Worm (Caenorhabditis elegans) whole organism, late embryonic: ENCODE results near the gene C13F10.6.

ENCODE experiments used
- K09A11.1 ChIP-seq: sonication (generic microtip); optimal IDR thresholded peaks from 2 replicates; lab custom pipeline; 2017; ENCODE audit warnings: antibody characterized with exemption, mild to moderate bottlenecking, missing genetic modification characterization, missing compliant biosample characterization; ENCODE audit not compliant: insufficient read depth
- T23F11.4 ChIP-seq: fragments of 200-800 bp; sonication (Bioruptor generic); optimal IDR thresholded peaks from 2 replicates; lab custom pipeline; 2018; ENCODE audit warnings: mild to moderate bottlenecking, missing genetic modification characterization, missing compliant biosample characterization
- ahr-1 ChIP-seq: sonication (generic microtip); optimal IDR thresholded peaks from 2 replicates; lab custom pipeline; 2016; ENCODE audit warnings: missing genetic modification characterization, missing compliant biosample characterization
- ceh-19 ChIP-seq: fragments of 200-800 bp; sonication (Bioruptor generic); optimal IDR thresholded peaks from 2 replicates; lab custom pipeline; 2018; ENCODE audit warnings: mild to moderate bottlenecking, missing genetic modification characterization, missing compliant biosample characterization
- ceh-22 ChIP-seq: sonication (generic microtip); optimal IDR thresholded peaks from 2 replicates; lab custom pipeline; 2017; ENCODE audit warnings: missing biosample characterization, missing genetic modification characterization
- ceh-30 ChIP-seq: fragments of 150-350 bp; optimal IDR thresholded peaks from 2 replicates; lab custom pipeline; 2014; ENCODE audit warnings: missing biosample characterization, missing genetic modification characterization
- ceh-45 ChIP-seq: fragments of 200-800 bp; sonication (Bioruptor generic); IDR thresholded peaks from 2 replicates; pipeline ENCODE4 v1.3.6; 2022; ENCODE audit warnings: missing genetic modification reagents, missing genetic modification characterization, missing compliant biosample characterization
- ceh-48 ChIP-seq: sonication (generic microtip); optimal IDR thresholded peaks from 2 replicates; lab custom pipeline; 2016; ENCODE audit warnings: missing genetic modification characterization, inconsistent platforms, missing compliant biosample characterization
- ceh-9 ChIP-seq: sonication (generic microtip); optimal IDR thresholded peaks from 2 replicates; lab custom pipeline; 2016; ENCODE audit warnings: mild to moderate bottlenecking, missing genetic modification characterization, inconsistent platforms, missing compliant biosample characterization
- dmd-4 ChIP-seq: sonication (generic microtip); optimal IDR thresholded peaks from 2 replicates; lab custom pipeline; 2016; ENCODE audit warnings: borderline replicate concordance, missing genetic modification characterization, missing compliant biosample characterization
- elt-2 ChIP-seq: sonication (generic microtip); optimal IDR thresholded peaks from 2 replicates; lab custom pipeline; 2016; ENCODE audit warnings: missing genetic modification reagents, missing genetic modification characterization, missing compliant biosample characterization
- elt-4 ChIP-seq: sonication (generic microtip); optimal IDR thresholded peaks from 2 replicates; lab custom pipeline; 2016; ENCODE audit warnings: missing genetic modification characterization, missing compliant biosample characterization
- ets-4 ChIP-seq: sonication (generic microtip); optimal IDR thresholded peaks from 2 replicates; lab custom pipeline; 2016; ENCODE audit warnings: missing genetic modification characterization, missing compliant biosample characterization
- eyg-1 ChIP-seq: sonication (generic microtip); optimal IDR thresholded peaks from 2 replicates; lab custom pipeline; 2016; ENCODE audit warnings: missing genotype, missing genetic modification characterization, missing compliant biosample characterization
- fax-1 ChIP-seq: sonication (generic microtip); optimal IDR thresholded peaks from 2 replicates; lab custom pipeline; 2016; ENCODE audit warnings: missing genotype, missing genetic modification characterization, missing compliant biosample characterization
- fkh-10 ChIP-seq: fragments of 150-350 bp; optimal IDR thresholded peaks from 2 replicates; lab custom pipeline; 2014; ENCODE audit warnings: missing biosample characterization, missing genetic modification reagents, missing genetic modification characterization
- fkh-6 ChIP-seq: sonication (generic microtip); optimal IDR thresholded peaks from 2 replicates; lab custom pipeline; 2016; ENCODE audit warnings: missing genetic modification characterization, missing compliant biosample characterization
- gmeb-2 ChIP-seq: sonication (generic microtip); optimal IDR thresholded peaks from 2 replicates; lab custom pipeline; 2016; ENCODE audit warnings: missing genetic modification characterization, inconsistent platforms, missing compliant biosample characterization
- hlh-15 ChIP-seq: sonication (generic microtip); optimal IDR thresholded peaks from 2 replicates; lab custom pipeline; 2016; ENCODE audit warnings: missing genetic modification characterization, missing compliant biosample characterization
- hlh-6 ChIP-seq: sonication (generic microtip); optimal IDR thresholded peaks from 2 replicates; lab custom pipeline; 2016; ENCODE audit warnings: missing genotype, missing genetic modification characterization, missing compliant biosample characterization
- hlh-8 ChIP-seq: sonication (generic microtip); optimal IDR thresholded peaks from 2 replicates; lab custom pipeline; 2016; ENCODE audit warnings: missing genotype, missing genetic modification characterization, missing compliant biosample characterization
- lim-6 ChIP-seq: sonication (generic microtip); optimal IDR thresholded peaks from 2 replicates; lab custom pipeline; 2016; ENCODE audit warnings: missing genetic modification characterization, missing compliant biosample characterization
- madf-2 ChIP-seq: sonication (generic microtip); optimal IDR thresholded peaks from 2 replicates; lab custom pipeline; 2017; ENCODE audit warnings: missing genetic modification characterization, missing compliant biosample characterization
- mec-3 ChIP-seq: sonication (generic microtip); optimal IDR thresholded peaks from 2 replicates; lab custom pipeline; 2016; ENCODE audit warnings: borderline replicate concordance, missing genetic modification characterization, missing compliant biosample characterization
- nfya-1 ChIP-seq: sonication (generic microtip); optimal IDR thresholded peaks from 2 replicates; lab custom pipeline; 2017; ENCODE audit warnings: missing genetic modification characterization, mild to moderate bottlenecking, missing compliant biosample characterization, antibody characterized with exemption, moderate library complexity
- nhr-11 ChIP-seq: fragments of 150-350 bp; optimal IDR thresholded peaks from 2 replicates; lab custom pipeline; 2014; ENCODE audit warnings: missing biosample characterization, missing genetic modification characterization
- npax-4 ChIP-seq: sonication (generic microtip); optimal IDR thresholded peaks from 2 replicates; lab custom pipeline; 2016; ENCODE audit warnings: missing genetic modification characterization, missing compliant biosample characterization
- pag-3 ChIP-seq: sonication (generic microtip); optimal IDR thresholded peaks from 2 replicates; lab custom pipeline; 2016; ENCODE audit warnings: missing compliant biosample characterization, missing genetic modification characterization, borderline replicate concordance
- pat-9 ChIP-seq: fragments of 200-800 bp; sonication (Bioruptor generic); optimal IDR thresholded peaks from 2 replicates; lab custom pipeline; 2018; ENCODE audit warnings: mild to moderate bottlenecking, missing genetic modification characterization, moderate library complexity, missing compliant biosample characterization
- pha-4 ChIP-seq: fragments of 150-350 bp; optimal IDR thresholded peaks from 2 replicates; lab custom pipeline; 2018; ENCODE audit warnings: missing biosample characterization, missing genetic modification reagents, missing genetic modification characterization
- pqm-1 ChIP-seq: sonication (generic microtip); optimal IDR thresholded peaks from 2 replicates; lab custom pipeline; 2016; ENCODE audit warnings: missing genetic modification characterization, missing compliant biosample characterization
- pros-1 ChIP-seq: fragments of 150-350 bp; optimal IDR thresholded peaks from 2 replicates; lab custom pipeline; 2014; ENCODE audit warnings: missing biosample characterization, missing genetic modification reagents, missing genetic modification characterization
- ref-2 ChIP-seq: sonication (generic microtip); optimal IDR thresholded peaks from 2 replicates; lab custom pipeline; 2016; ENCODE audit warnings: missing genetic modification characterization, missing compliant biosample characterization
- rnt-1 ChIP-seq: sonication (generic microtip); optimal IDR thresholded peaks from 2 replicates; lab custom pipeline; 2016; ENCODE audit warnings: missing genetic modification characterization, missing compliant biosample characterization
- sdc-2 ChIP-seq: sonication (generic microtip); optimal IDR thresholded peaks from 2 replicates; lab custom pipeline; 2016; ENCODE audit warnings: missing genotype, missing genetic modification characterization, missing compliant biosample characterization
- sox-2 ChIP-seq: fragments of 200-800 bp; sonication (Bioruptor generic); IDR thresholded peaks from 2 replicates; pipeline ENCODE4 v1.3.6; 2022; ENCODE audit warnings: missing genetic modification reagents, missing genetic modification characterization, missing compliant biosample characterization
- sox-4 ChIP-seq: sonication (generic microtip); optimal IDR thresholded peaks from 2 replicates; lab custom pipeline; 2017; ENCODE audit warnings: mild to moderate bottlenecking, missing genetic modification characterization, inconsistent platforms, missing compliant biosample characterization
- syd-9 ChIP-seq: sonication (generic microtip); optimal IDR thresholded peaks from 2 replicates; lab custom pipeline; 2016; ENCODE audit warnings: mild to moderate bottlenecking, missing genetic modification characterization, moderate library complexity, missing compliant biosample characterization
- tbx-2 ChIP-seq: sonication (generic microtip); optimal IDR thresholded peaks from 2 replicates; lab custom pipeline; 2016; ENCODE audit warnings: missing genetic modification characterization, missing compliant biosample characterization
- ttx-3 ChIP-seq: sonication (generic microtip); optimal IDR thresholded peaks from 2 replicates; lab custom pipeline; 2016; ENCODE audit warnings: missing genetic modification reagents, missing genetic modification characterization, missing compliant biosample characterization
- unc-55 ChIP-seq: sonication (generic microtip); optimal IDR thresholded peaks from 2 replicates; lab custom pipeline; 2017; ENCODE audit warnings: missing biosample characterization, missing genetic modification reagents, missing genetic modification characterization
- unc-86 ChIP-seq: sonication (generic microtip); optimal IDR thresholded peaks from 2 replicates; lab custom pipeline; 2016; ENCODE audit warnings: missing genetic modification characterization, missing compliant biosample characterization
- ztf-16 ChIP-seq: sonication (generic microtip); optimal IDR thresholded peaks from 2 replicates; lab custom pipeline; 2017; ENCODE audit warnings: missing genetic modification characterization, missing compliant biosample characterization

Gene C13F10.6

ce11 chrV:7220973-7221519, at the start of gene C13F10.6, which contains the start of the genes C13F10.8 and kxd-1:
Gene C13F10.6, minus strand, starts transcription at chrV:7221039.
Gene C13F10.8, minus strand, starts transcription at chrV:7221023.
Gene kxd-1, plus strand, starts transcription at chrV:7221469.
- TF ChIP-seq lim-6 (tag; lab: Kevin White, UChicago) = no peak
- no peak for TF ChIP-seq hlh-15
- TF ChIP-seq ceh-48 = peak; percentile 75
- no peak for TF ChIP-seq sdc-2 (tag; lab: Kevin White, UChicago)
- no peak for TF ChIP-seq mec-3 (tag; lab: Kevin White, UChicago)
- TF ChIP-seq ceh-9 (tag; lab: Kevin White, UChicago) = no peak
- TF ChIP-seq pha-4 (tag; lab: Kevin White, UChicago) = no peak
- TF ChIP-seq tbx-2 (tag; lab: Kevin White, UChicago) = no peak
- TF ChIP-seq sox-2 = no peak

- TF ChIP-seq ahr-1 (tag; lab: Kevin White, UChicago) = no peak
- no peak for TF ChIP-seq elt-4
- TF ChIP-seq pat-9 = no peak
- no peak for TF ChIP-seq pag-3 (tag; lab: Kevin White, UChicago)
- TF ChIP-seq ceh-30 = no peak
- TF ChIP-seq unc-86 (tag; lab: Kevin White, UChicago) = no peak
- no peak for TF ChIP-seq hlh-6 (tag; lab: Kevin White, UChicago)
Measured at ce11 chrV:7269399-7269798, 48.6 kb upstream of the C13F10.6 start, which contains the start of gene C13A2.6. Gene C13A2.6, plus strand, starts transcription at chrV:7269699.

ce11 chrV:7266021-7266420, 45.2 kb upstream of the C13F10.6 start, which contains the start of gene C13A2.7:
Gene C13A2.7, plus strand, starts transcription at chrV:7266321.
- TF ChIP-seq K09A11.1 (no peak), pros-1 (tag; lab: Kevin White, UChicago) (no peak), fkh-6 (tag; lab: Kevin White, UChicago) (no peak), ets-4 (tag; lab: Kevin White, UChicago) (no peak), ttx-3 (tag; lab: Kevin White, UChicago) (no peak), pag-3 (tag; lab: Kevin White, UChicago) (no peak), ceh-45 (GFP tag; lab: Robert Waterston, UW) (no peak), dmd-4 (tag; lab: Kevin White, UChicago) (no peak), ceh-30 (no peak), ztf-16 (tag; lab: Kevin White, UChicago) (no peak), ref-2 (tag; lab: Kevin White, UChicago) (no peak), nfya-1 (no peak), unc-86 (tag; lab: Kevin White, UChicago) (no peak)

ce11 chrV:7264042-7264441, 43.2 kb upstream of the C13F10.6 start, which contains the start of gene C13A2.9:
Gene C13A2.9, minus strand, starts transcription at chrV:7264142.
- no peak for TF ChIP-seq hlh-15
- no peak for TF ChIP-seq gmeb-2
- no peak for TF ChIP-seq ceh-9 (tag; lab: Kevin White, UChicago)
- TF ChIP-seq hlh-8 (tag; lab: Kevin White, UChicago) = no peak
- no peak for TF ChIP-seq fkh-10
- TF ChIP-seq nhr-11 (tag; lab: Kevin White, UChicago) = no peak
- no peak for TF ChIP-seq nfya-1
- TF ChIP-seq eyg-1 (tag; lab: Kevin White, UChicago) = no peak
- TF ChIP-seq fax-1 = no peak
- no peak for TF ChIP-seq elt-2 (tag; lab: Kevin White, UChicago)
- no peak for TF ChIP-seq rnt-1 (tag; lab: Kevin White, UChicago)

ce11 chrV:7258965-7259364, 38.1 kb upstream of the C13F10.6 start, which contains the start of gene C13A2.12:
Gene C13A2.12, plus strand, starts transcription at chrV:7259265.
- TF ChIP-seq sox-2 (no peak), ceh-22 (tag; lab: Kevin White, UChicago) (no peak), ahr-1 (tag; lab: Kevin White, UChicago) (no peak), ceh-19 (no peak), npax-4 (no peak), lim-6 (tag; lab: Kevin White, UChicago) (no peak), syd-9 (no peak), unc-55 (no peak), T23F11.4 (GFP tag; lab: Kevin White, UChicago) (no peak), elt-2 (tag; lab: Kevin White, UChicago) (no peak), nfya-1 (no peak), ceh-9 (tag; lab: Kevin White, UChicago) (no peak), madf-2 (no peak), K09A11.1 (no peak), pqm-1 (tag; lab: Kevin White, UChicago) (no peak), sox-4 (tag; lab: Kevin White, UChicago) (no peak), hlh-8 (tag; lab: Kevin White, UChicago) (no peak), nhr-11 (tag; lab: Kevin White, UChicago) (no peak), unc-86 (tag; lab: Kevin White, UChicago) (no peak)
